Fruit fly (Drosophila melanogaster) whole organism, adult: ENCODE measurements around the gene CG2256.

ENCODE experiments used
- CG11617 ChIP-seq: fragments of 200-800 bp; sonication (Bioruptor generic); optimal IDR thresholded peaks from 2 replicates; lab custom pipeline; 2017; ENCODE audit warnings: mild to moderate bottlenecking, missing biosample characterization, missing genetic modification reagents, missing genetic modification characterization
- CG12768 ChIP-seq: fragments of 200-800 bp; sonication (Bioruptor generic); optimal IDR thresholded peaks from 2 replicates; lab custom pipeline; 2017; ENCODE audit warnings: missing biosample characterization, missing genetic modification characterization, mild to moderate bottlenecking, moderate library complexity, missing genetic modification reagents
- CG14711 ChIP-seq: fragments of 200-800 bp; sonication (Bioruptor generic); optimal IDR thresholded peaks from 2 replicates; lab custom pipeline; 2018; ENCODE audit warnings: missing biosample characterization, mild to moderate bottlenecking, missing genetic modification characterization, moderate library complexity
- CG1620 ChIP-seq: fragments of 200-800 bp; sonication (Bioruptor generic); optimal IDR thresholded peaks from 2 replicates; lab custom pipeline; 2016; ENCODE audit warnings: missing biosample characterization, missing genetic modification characterization
- CG33017 ChIP-seq: fragments of 200-800 bp; sonication (Bioruptor generic); optimal IDR thresholded peaks from 2 replicates; lab custom pipeline; 2018; ENCODE audit warnings: missing biosample characterization, mild to moderate bottlenecking, missing genetic modification characterization, moderate library complexity
- CG5204 ChIP-seq: fragments of 200-800 bp; sonication (Bioruptor generic); optimal IDR thresholded peaks from 2 replicates; lab custom pipeline; 2016; ENCODE audit warnings: missing biosample characterization, missing genetic modification characterization
- CG7045 ChIP-seq: fragments of 200-800 bp; sonication (Bioruptor generic); optimal IDR thresholded peaks from 2 replicates; lab custom pipeline; 2017; ENCODE audit warnings: missing biosample characterization, mild to moderate bottlenecking, missing genetic modification characterization
- CG7101 ChIP-seq: fragments of 200-800 bp; sonication (Bioruptor generic); optimal IDR thresholded peaks from 2 replicates; lab custom pipeline; 2018; ENCODE audit warnings: missing biosample characterization, mild to moderate bottlenecking, missing genetic modification characterization, moderate library complexity
- Clk ChIP-seq: fragments of 200-800 bp; sonication (Bioruptor generic); optimal IDR thresholded peaks from 2 replicates; lab custom pipeline; 2017; ENCODE audit warnings: missing biosample characterization, missing genetic modification characterization
- Crg-1 ChIP-seq: fragments of 200-800 bp; sonication (Bioruptor generic); optimal IDR thresholded peaks from 2 replicates; lab custom pipeline; 2016; ENCODE audit warnings: missing biosample characterization, missing genetic modification characterization
- Hr96 ChIP-seq: fragments of 200-800 bp; sonication (Bioruptor generic); optimal IDR thresholded peaks from 2 replicates; lab custom pipeline; 2016; ENCODE audit warnings: missing biosample characterization, missing genetic modification characterization
- Mnt ChIP-seq: fragments of 200-800 bp; sonication (Bioruptor generic); optimal IDR thresholded peaks from 2 replicates; lab custom pipeline; 2016; ENCODE audit warnings: missing biosample characterization, mild to moderate bottlenecking, missing genetic modification characterization
- bab1 ChIP-seq: fragments of 200-800 bp; sonication (Bioruptor generic); optimal IDR thresholded peaks from 3 replicates; lab custom pipeline; 2019; ENCODE audit warnings: missing biosample characterization, mild to moderate bottlenecking, missing genetic modification characterization, moderate library complexity
- cic ChIP-seq: fragments of 200-800 bp; sonication (Bioruptor generic); optimal IDR thresholded peaks from 2 replicates; lab custom pipeline; 2017; ENCODE audit warnings: missing biosample characterization, mild to moderate bottlenecking, missing genetic modification characterization, moderate library complexity
- cnc ChIP-seq, 2 experiments: fragments of >200 bp; optimal IDR thresholded peaks; 2 replicates each; lab custom pipeline; 2017
- kay ChIP-seq: fragments of 200-800 bp; sonication (Bioruptor generic); peaks from one replicate; lab custom pipeline; 2016; ENCODE audit warnings: missing biosample characterization, missing genetic modification characterization, borderline replicate concordance
- ovo ChIP-seq: fragments of 200-800 bp; sonication (Bioruptor generic); optimal IDR thresholded peaks from 2 replicates; lab custom pipeline; 2016; ENCODE audit warnings: missing biosample characterization, missing genetic modification characterization
- pad ChIP-seq: fragments of 200-800 bp; sonication (Bioruptor generic); optimal IDR thresholded peaks from 3 replicates; lab custom pipeline; 2017; ENCODE audit warnings: missing biosample characterization, missing genetic modification characterization, mild to moderate bottlenecking, moderate library complexity, missing genetic modification reagents
- tj ChIP-seq: fragments of 200-800 bp; sonication (Bioruptor generic); optimal IDR thresholded peaks from 3 replicates; lab custom pipeline; 2017; ENCODE audit warnings: missing biosample characterization, mild to moderate bottlenecking, missing genetic modification characterization, moderate library complexity
- toe ChIP-seq: fragments of 200-800 bp; sonication (Bioruptor generic); optimal IDR thresholded peaks from 2 replicates; lab custom pipeline; 2016; ENCODE audit warnings: missing biosample characterization, missing genetic modification characterization

CG2256 gene

dm6 chrX:8058446-8058900 is 28.5 kb downstream of the CG2256 start:
- no peak for TF ChIP-seq Crg-1 (GFP tag; lab: Kevin White, UChicago)
- no peak for TF ChIP-seq toe (GFP tag; lab: Kevin White, UChicago)
- no peak for TF ChIP-seq Clk (GFP tag; lab: Kevin White, UChicago)
- no peak for TF ChIP-seq CG1620 (GFP tag; lab: Kevin White, UChicago)
- no peak for TF ChIP-seq CG14711 (tag; lab: Kevin White, UChicago)
- peak; percentile 9 for TF ChIP-seq CG11617 (GFP tag; lab: Kevin White, UChicago)
- no peak for TF ChIP-seq CG33017 (tag; lab: Kevin White, UChicago)
- TF ChIP-seq Hr96 (GFP tag; lab: Kevin White, UChicago), result no peak
- TF ChIP-seq CG5204 (GFP tag; lab: Kevin White, UChicago), result no peak
- peak; percentile 11 for TF ChIP-seq CG7101 (tag; lab: Kevin White, UChicago)
- peak; percentile 65 for TF ChIP-seq pad (GFP tag; lab: Kevin White, UChicago)
- TF ChIP-seq bab1, result peak; percentile 4
- no peak for TF ChIP-seq ovo (GFP tag; lab: Kevin White, UChicago)
- TF ChIP-seq CG12768, result peak; percentile 0
- TF ChIP-seq tj, result peak; percentile 59
- peak; percentile 92 for TF ChIP-seq Mnt (GFP tag; lab: Kevin White, UChicago)
- TF ChIP-seq CG7045, result no peak
- peak; percentile 81 for TF ChIP-seq cic (GFP tag; lab: Kevin White, UChicago)
- TF ChIP-seq cnc (optimal IDR thresholded peaks at IDR 0.05; lab: Kevin White, UChicago), result no peak
- peak; percentile 93 for TF ChIP-seq kay

dm6 chrX:8057837-8058445 is 29.1 kb downstream of the CG2256 start:
- TF ChIP-seq CG12768 (no peak), Hr96 (GFP tag; lab: Kevin White, UChicago) (peak; percentile 10), kay (peak; percentile 25)

- no peak for TF ChIP-seq CG33017 (tag; lab: Kevin White, UChicago)
- no peak for TF ChIP-seq cic (GFP tag; lab: Kevin White, UChicago)
- TF ChIP-seq kay, result no peak
- TF ChIP-seq tj, result peak; percentile 77
- TF ChIP-seq Clk (GFP tag; lab: Kevin White, UChicago), result no peak
- peak; percentile 6 for TF ChIP-seq CG12768
- peak; percentile 63 for TF ChIP-seq CG5204 (GFP tag; lab: Kevin White, UChicago)
- no peak for TF ChIP-seq bab1
- peak; percentile 72 for TF ChIP-seq CG7101 (tag; lab: Kevin White, UChicago)
- TF ChIP-seq cnc (optimal IDR thresholded peaks at IDR 0.05; lab: Kevin White, UChicago), result no peak
- peak; percentile 34 for TF ChIP-seq pad (GFP tag; lab: Kevin White, UChicago)
- no peak for TF ChIP-seq Mnt (GFP tag; lab: Kevin White, UChicago)
- peak; percentile 43 for TF ChIP-seq CG7045
- peak; percentile 76 for TF ChIP-seq CG11617 (GFP tag; lab: Kevin White, UChicago)
- TF ChIP-seq toe (GFP tag; lab: Kevin White, UChicago), result peak; percentile 48
- peak; percentile 62 for TF ChIP-seq Hr96 (GFP tag; lab: Kevin White, UChicago)
- peak; percentile 44 for TF ChIP-seq CG14711 (tag; lab: Kevin White, UChicago)
- TF ChIP-seq ovo (GFP tag; lab: Kevin White, UChicago), result peak; percentile 68
- peak; percentile 67 for TF ChIP-seq Crg-1 (GFP tag; lab: Kevin White, UChicago)
- peak; percentile 33 for TF ChIP-seq CG1620 (GFP tag; lab: Kevin White, UChicago)
Measured at dm6 chrX:8057299-8057730, 29.7 kb downstream of the CG2256 start.

DNA sequence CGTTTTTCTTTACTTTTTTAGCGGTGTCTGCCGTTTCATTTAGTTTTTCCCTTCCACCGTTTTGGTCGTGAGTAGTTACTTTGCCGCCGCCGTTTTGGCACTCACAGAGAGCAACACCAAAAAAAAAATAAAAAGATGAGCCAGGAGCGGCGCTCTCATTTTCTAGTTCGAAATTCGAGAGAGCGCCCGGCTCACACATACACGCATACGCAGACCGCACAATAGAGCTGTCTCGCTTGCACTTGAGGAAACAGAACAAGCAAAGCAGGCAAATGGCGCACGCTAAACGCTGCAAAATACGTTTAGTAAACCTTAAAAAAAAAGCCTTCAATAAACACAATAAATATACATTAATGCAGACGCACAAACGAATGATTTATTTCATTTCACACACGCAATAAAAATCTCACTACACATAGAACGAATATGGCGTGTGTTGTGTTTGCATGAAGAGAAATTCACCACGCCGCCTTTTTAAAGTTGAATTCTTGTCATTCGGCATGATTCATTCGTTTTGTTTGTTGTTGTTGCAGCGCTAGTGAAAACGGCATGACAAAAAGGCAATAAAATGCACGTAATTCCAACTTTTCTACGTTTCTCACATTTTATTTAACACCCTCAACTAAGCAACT is 30.3 kb downstream of the CG2256 start:
- TF ChIP-seq Mnt (GFP tag; lab: Kevin White, UChicago), result peak; percentile 43
- peak; percentile 96 for TF ChIP-seq kay
- no peak for TF ChIP-seq toe (GFP tag; lab: Kevin White, UChicago)
- no peak for TF ChIP-seq bab1
- no peak for TF ChIP-seq pad (GFP tag; lab: Kevin White, UChicago)
- TF ChIP-seq Crg-1 (GFP tag; lab: Kevin White, UChicago), result no peak
- TF ChIP-seq CG5204 (GFP tag; lab: Kevin White, UChicago), result no peak
- TF ChIP-seq Hr96 (GFP tag; lab: Kevin White, UChicago), result no peak
- no peak for TF ChIP-seq CG7045
- no peak for TF ChIP-seq cnc (optimal IDR thresholded peaks at IDR 0.05; lab: Kevin White, UChicago)
- no peak for TF ChIP-seq CG12768
- no peak for TF ChIP-seq Clk (GFP tag; lab: Kevin White, UChicago)
- TF ChIP-seq cic (GFP tag; lab: Kevin White, UChicago), result peak; percentile 79
- TF ChIP-seq CG1620 (GFP tag; lab: Kevin White, UChicago), result no peak
- no peak for TF ChIP-seq CG11617 (GFP tag; lab: Kevin White, UChicago)
- no peak for TF ChIP-seq CG7101 (tag; lab: Kevin White, UChicago)
- no peak for TF ChIP-seq CG14711 (tag; lab: Kevin White, UChicago)
- TF ChIP-seq tj, result no peak
- no peak for TF ChIP-seq ovo (GFP tag; lab: Kevin White, UChicago)

DNA sequence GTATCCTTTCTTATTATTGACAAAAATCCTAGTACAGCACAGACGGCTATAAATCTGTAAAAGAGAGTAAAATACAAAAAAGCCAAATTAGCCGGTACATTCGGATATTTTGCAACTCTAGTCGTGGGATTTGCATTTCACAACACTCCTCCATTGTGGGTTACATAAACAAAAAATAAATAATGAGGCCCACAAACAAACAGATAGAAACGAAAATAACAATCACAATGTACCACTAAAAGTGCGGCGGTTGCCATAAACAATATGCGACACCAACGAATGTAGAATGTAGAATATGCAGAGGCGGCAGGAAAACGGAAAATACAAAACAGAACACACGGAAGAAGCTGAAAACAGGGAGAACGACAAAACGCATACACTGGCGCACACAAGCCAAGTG is 30.9 kb downstream of the CG2256 start:
- TF ChIP-seq Crg-1 (GFP tag; lab: Kevin White, UChicago) (no peak), tj (peak; percentile 31), CG1620 (GFP tag; lab: Kevin White, UChicago) (peak; percentile 3), toe (GFP tag; lab: Kevin White, UChicago) (no peak), pad (GFP tag; lab: Kevin White, UChicago) (peak; percentile 2)
